Fruit fly (Drosophila melanogaster) whole organism, embryonic: ENCODE data around the gene KFase.
A peak's percentile ranks its signal among the peaks of the same experiment; 100 is the strongest.

Source experiments
- CG10321 ChIP-seq: fragments of 200-800 bp; sonication (Bioruptor generic); IDR thresholded peaks from 2 replicates; pipeline ENCODE4 v1.3.6; 2022; ENCODE audit warnings: missing biosample characterization, missing genetic modification characterization
- CG10431 ChIP-seq: fragments of 200-800 bp; sonication (Bioruptor generic); optimal IDR thresholded peaks from 3 replicates; lab custom pipeline; 2018; ENCODE audit warnings: missing biosample characterization, mild to moderate bottlenecking, missing genetic modification characterization
- CG12236 ChIP-seq: fragments of 200-800 bp; sonication (Bioruptor generic); optimal IDR thresholded peaks from 2 replicates; lab custom pipeline; 2016; ENCODE audit warnings: missing biosample characterization, missing genetic modification characterization
- CG13775 ChIP-seq: fragments of 200-800 bp; sonication (Bioruptor generic); optimal IDR thresholded peaks from 3 replicates; lab custom pipeline; 2017; ENCODE audit warnings: missing biosample characterization, mild to moderate bottlenecking, missing genetic modification characterization
- CG15011 ChIP-seq: fragments of 200-800 bp; sonication (Bioruptor generic); optimal IDR thresholded peaks from 3 replicates; lab custom pipeline; 2018; ENCODE audit warnings: missing biosample characterization, mild to moderate bottlenecking, missing genetic modification characterization
- CG1603 ChIP-seq: fragments of 200-800 bp; sonication (Bioruptor generic); optimal IDR thresholded peaks from 2 replicates; lab custom pipeline; 2019; ENCODE audit warnings: missing biosample characterization, mild to moderate bottlenecking, missing genetic modification characterization, moderate library complexity
- CG16779 ChIP-seq: fragments of 200-800 bp; sonication (Bioruptor generic); IDR thresholded peaks from 2 replicates; pipeline ENCODE4 v1.3.6; 2022; ENCODE audit warnings: missing biosample characterization, missing genetic modification characterization
- CG2678 ChIP-seq: fragments of 200-800 bp; sonication (Bioruptor generic); optimal IDR thresholded peaks from 3 replicates; lab custom pipeline; 2019; ENCODE audit warnings: missing biosample characterization, mild to moderate bottlenecking, missing genetic modification characterization, moderate library complexity
- CG6254 ChIP-seq: fragments of 200-800 bp; sonication (Bioruptor generic); optimal IDR thresholded peaks from 3 replicates; lab custom pipeline; 2017; ENCODE audit warnings: mild to moderate bottlenecking, missing biosample characterization, missing genetic modification reagents, missing genetic modification characterization
- CG6272 ChIP-seq: fragments of 200-800 bp; sonication (Bioruptor generic); IDR thresholded peaks from 2 replicates; pipeline ENCODE4 v1.3.6; 2022; ENCODE audit warnings: missing biosample characterization, missing genetic modification characterization
- CG6654 ChIP-seq: fragments of 200-800 bp; sonication (Bioruptor generic); optimal IDR thresholded peaks from 2 replicates; lab custom pipeline; 2017; ENCODE audit warnings: missing biosample characterization, mild to moderate bottlenecking, missing genetic modification characterization
- CG7786 ChIP-seq: fragments of 200-800 bp; sonication (Bioruptor generic); optimal IDR thresholded peaks from 2 replicates; lab custom pipeline; 2016; ENCODE audit warnings: missing biosample characterization, missing genetic modification characterization
- CG8290 ChIP-seq, 3 experiments: fragments of 200-800 bp; sonication (Bioruptor generic); optimal IDR thresholded peaks; 2 replicates each; lab custom pipeline; 2016 to 2019; ENCODE audit warnings: missing biosample characterization in 3 of 3, missing genetic modification characterization in 3 of 3, mild to moderate bottlenecking in 2 of 3, moderate library complexity in 1 of 3
- CG8765 ChIP-seq: fragments of 200-800 bp; sonication (Bioruptor generic); IDR thresholded peaks from 2 replicates; pipeline ENCODE4 v1.3.6; 2022; ENCODE audit warnings: missing biosample characterization, missing genetic modification characterization
- Deaf1 ChIP-seq: fragments of 200-800 bp; optimal IDR thresholded peaks from 3 replicates; lab custom pipeline; 2019; ENCODE audit warnings: missing biosample characterization, mild to moderate bottlenecking, missing genetic modification characterization, moderate library complexity
- Dip2 ChIP-seq: fragments of 200-800 bp; sonication (Bioruptor generic); IDR thresholded peaks from 2 replicates; pipeline ENCODE4 v1.3.6; 2022; ENCODE audit warnings: missing biosample characterization, missing genetic modification characterization
- Dll ChIP-seq: fragments of 200-800 bp; sonication (Bioruptor generic); IDR thresholded peaks from 4 replicates; pipeline ENCODE4 v1.3.6; 2022; ENCODE audit warnings: missing biosample characterization, missing genetic modification characterization; ENCODE audit not compliant: partially characterized antibody
- Dp ChIP-seq: fragments of 200-800 bp; sonication (Bioruptor generic); optimal IDR thresholded peaks from 2 replicates; lab custom pipeline; 2018; ENCODE audit warnings: missing biosample characterization, mild to moderate bottlenecking, missing genetic modification characterization, moderate library complexity
- Fer3 ChIP-seq: fragments of 200-800 bp; sonication (Bioruptor generic); optimal IDR thresholded peaks from 2 replicates; lab custom pipeline; 2018; ENCODE audit warnings: missing biosample characterization, mild to moderate bottlenecking, missing genetic modification characterization, moderate library complexity
- HLH54F ChIP-seq: fragments of 200-800 bp; sonication (Bioruptor generic); optimal IDR thresholded peaks from 3 replicates; lab custom pipeline; 2016; ENCODE audit warnings: missing biosample characterization, missing genetic modification characterization
- Lpt ChIP-seq: fragments of >200 bp; optimal IDR thresholded peaks from 2 replicates; lab custom pipeline; 2018; ENCODE audit warnings: missing biosample characterization, missing genetic modification characterization
- Meics ChIP-seq: fragments of 200-800 bp; sonication (Bioruptor generic); optimal IDR thresholded peaks from 2 replicates; lab custom pipeline; 2017; ENCODE audit warnings: missing biosample characterization, mild to moderate bottlenecking, missing genetic modification characterization
- Mes4 ChIP-seq: fragments of 200-800 bp; sonication (Bioruptor generic); optimal IDR thresholded peaks from 2 replicates; lab custom pipeline; 2016; ENCODE audit warnings: missing biosample characterization, missing genetic modification characterization
- Nf-YA ChIP-seq: fragments of 200-800 bp; sonication (Bioruptor generic); IDR thresholded peaks from 2 replicates; pipeline ENCODE4 v1.3.6; 2022; ENCODE audit warnings: missing biosample characterization, missing genetic modification characterization
- Poxn ChIP-seq: fragments of 200-800 bp; sonication (Bioruptor generic); IDR thresholded peaks from 2 replicates; pipeline ENCODE4 v1.3.6; 2022; ENCODE audit warnings: missing biosample characterization, missing genetic modification characterization
- Sox100B ChIP-seq: fragments of 200-800 bp; sonication (Bioruptor generic); optimal IDR thresholded peaks from 3 replicates; lab custom pipeline; 2018; ENCODE audit warnings: missing biosample characterization, mild to moderate bottlenecking, missing genetic modification characterization
- Stat92E ChIP-seq, 3 experiments: fragments of >200 bp in 2 of 3; fragments of 200-800 bp in 1 of 3; sonication (Bioruptor generic) in 1 of 3; optimal IDR thresholded peaks; 2 replicates each; lab custom pipeline; 2017 to 2019; ENCODE audit warnings: missing biosample characterization in 3 of 3, missing genetic modification characterization in 3 of 3, mild to moderate bottlenecking in 1 of 3, moderate library complexity in 1 of 3
- Taf1 ChIP-seq: fragments of 200-800 bp; sonication (Bioruptor generic); IDR thresholded peaks from 2 replicates; pipeline ENCODE4 v1.3.6; 2022; ENCODE audit warnings: missing biosample characterization, missing genetic modification characterization
- abd-A ChIP-seq: fragments of 200-800 bp; sonication (Bioruptor generic); optimal IDR thresholded peaks from 3 replicates; lab custom pipeline; 2019; ENCODE audit warnings: missing biosample characterization, mild to moderate bottlenecking, missing genetic modification characterization, moderate library complexity
- cato ChIP-seq: fragments of 200-800 bp; sonication (Bioruptor generic); optimal IDR thresholded peaks from 2 replicates; lab custom pipeline; 2016; ENCODE audit warnings: missing biosample characterization, missing genetic modification characterization, borderline replicate concordance
- crc ChIP-seq: fragments of 200-800 bp; sonication (Bioruptor generic); optimal IDR thresholded peaks from 2 replicates; lab custom pipeline; 2016; ENCODE audit warnings: missing biosample characterization, missing genetic modification characterization
- da ChIP-seq: fragments of 200-800 bp; sonication (Bioruptor generic); optimal IDR thresholded peaks from 2 replicates; lab custom pipeline; 2016; ENCODE audit warnings: missing biosample characterization, missing genetic modification characterization
- emc ChIP-seq: fragments of 200-800 bp; sonication (Bioruptor generic); optimal IDR thresholded peaks from 2 replicates; lab custom pipeline; 2016; ENCODE audit warnings: missing biosample characterization, missing genetic modification characterization
- fru ChIP-seq: fragments of >200 bp; optimal IDR thresholded peaks from 2 replicates; lab custom pipeline; 2017
- gsb-n ChIP-seq: fragments of 200-800 bp; sonication (Bioruptor generic); optimal IDR thresholded peaks from 3 replicates; lab custom pipeline; 2018; ENCODE audit warnings: missing biosample characterization, mild to moderate bottlenecking, missing genetic modification characterization
- ind ChIP-seq: fragments of 200-800 bp; sonication (Bioruptor generic); optimal IDR thresholded peaks from 3 replicates; lab custom pipeline; 2016; ENCODE audit warnings: missing biosample characterization, missing genetic modification characterization
- jumu ChIP-seq: fragments of 200-800 bp; sonication (Bioruptor generic); optimal IDR thresholded peaks from 3 replicates; lab custom pipeline; 2016; ENCODE audit warnings: missing biosample characterization, missing genetic modification characterization
- luna ChIP-seq: fragments of 200-800 bp; sonication (Bioruptor generic); optimal IDR thresholded peaks from 2 replicates; lab custom pipeline; 2016; ENCODE audit warnings: missing biosample characterization, missing genetic modification characterization
- mirr ChIP-seq: fragments of 200-800 bp; sonication (Bioruptor generic); optimal IDR thresholded peaks from 3 replicates; lab custom pipeline; 2018; ENCODE audit warnings: missing biosample characterization, mild to moderate bottlenecking, missing genetic modification characterization
- nerfin-2 ChIP-seq: fragments of 200-800 bp; sonication (Bioruptor generic); IDR thresholded peaks from 2 replicates; pipeline ENCODE4 v1.3.6; 2022; ENCODE audit warnings: missing biosample characterization, missing genetic modification characterization; ENCODE audit not compliant: partially characterized antibody
- odd ChIP-seq: fragments of 200-800 bp; sonication (Bioruptor generic); optimal IDR thresholded peaks from 2 replicates; lab custom pipeline; 2017; ENCODE audit warnings: missing biosample characterization, mild to moderate bottlenecking, missing genetic modification characterization
- repo ChIP-seq: fragments of 200-800 bp; sonication (Bioruptor generic); optimal IDR thresholded peaks from 2 replicates; lab custom pipeline; 2016; ENCODE audit warnings: missing biosample characterization, missing genetic modification characterization
- row ChIP-seq: fragments of 200-800 bp; sonication (Bioruptor generic); IDR thresholded peaks from 3 replicates; pipeline ENCODE4 v1.3.6; 2022; ENCODE audit warnings: missing biosample characterization, missing genetic modification characterization
- scrt ChIP-seq: fragments of 200-800 bp; sonication (Bioruptor generic); optimal IDR thresholded peaks from 2 replicates; lab custom pipeline; 2018; ENCODE audit warnings: missing biosample characterization, mild to moderate bottlenecking, missing genetic modification characterization, moderate library complexity
- sens ChIP-seq: fragments of 200-800 bp; sonication (Bioruptor generic); peaks from one replicate; lab custom pipeline; 2016; ENCODE audit warnings: missing biosample characterization, missing genetic modification characterization
- tin ChIP-seq: fragments of 200-800 bp; sonication (Bioruptor generic); optimal IDR thresholded peaks from 3 replicates; lab custom pipeline; 2016; ENCODE audit warnings: missing biosample characterization, missing genetic modification characterization
- tna ChIP-seq: fragments of 200-800 bp; sonication (Bioruptor generic); IDR thresholded peaks from 2 replicates; pipeline ENCODE4 v1.3.6; 2022; ENCODE audit warnings: missing biosample characterization, missing genetic modification characterization; ENCODE audit not compliant: partially characterized antibody
- wdn ChIP-seq: fragments of 200-800 bp; sonication (Bioruptor generic); IDR thresholded peaks from 2 replicates; pipeline ENCODE4 v1.3.6; 2022; ENCODE audit warnings: missing biosample characterization, missing genetic modification characterization

Gene KFase

DNA sequence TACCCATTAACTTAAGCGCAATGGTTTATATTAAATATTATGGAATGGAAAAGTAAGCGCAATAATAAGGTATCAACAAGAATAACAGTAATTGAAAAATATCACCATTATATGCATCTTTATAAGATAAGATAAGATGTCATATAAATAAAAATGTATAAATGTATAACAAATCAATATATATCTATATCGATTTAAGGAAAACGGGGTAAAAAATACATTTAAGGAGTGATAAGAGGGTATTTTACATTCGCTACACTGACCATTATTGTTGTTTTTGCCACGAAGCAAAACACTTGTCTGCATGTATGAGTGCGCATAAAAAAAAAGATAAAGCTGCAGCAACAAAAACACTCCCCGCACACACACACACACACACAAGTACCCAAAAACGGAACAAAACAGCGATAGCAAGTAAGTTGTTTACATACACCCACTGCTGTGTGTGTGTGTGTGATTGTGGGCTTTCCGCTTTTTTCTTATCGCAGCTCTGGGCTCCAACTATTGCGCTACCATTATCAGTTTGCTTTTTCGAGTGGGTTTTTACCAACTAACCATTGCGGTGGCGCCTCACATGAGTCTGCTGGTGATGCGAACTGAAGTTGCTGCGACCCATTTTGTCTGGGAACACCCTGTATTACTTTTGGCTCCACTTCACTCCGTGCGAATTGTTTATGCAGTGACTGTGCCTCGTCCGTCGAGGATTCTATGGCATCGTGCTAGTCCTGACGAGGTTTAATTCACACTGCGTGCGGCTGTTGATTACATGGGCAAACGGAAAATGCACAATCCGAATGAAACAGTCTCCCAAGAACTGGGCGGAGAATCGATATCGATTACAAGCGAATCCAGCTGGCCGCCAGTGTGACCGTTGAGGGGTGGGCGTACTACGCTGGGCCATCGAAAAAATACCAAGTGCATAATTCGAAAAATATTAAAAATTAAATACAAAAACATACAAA lies 15.2 kb downstream of the KFase start, which contains the start of gene mmy (continued):
- TF ChIP-seq Meics, result peak; percentile 46
- peak; percentile 68; the same call in 1 of the 2 replicates for TF ChIP-seq tna (GFP tag; lab: Robert Waterston, UW)
- TF ChIP-seq repo (GFP tag; lab: Kevin White, UChicago), result peak; percentile 20
- TF ChIP-seq CG6254, result peak; percentile 99
- TF ChIP-seq mirr (GFP tag; lab: Kevin White, UChicago), result peak; percentile 93
- TF ChIP-seq CG8765, result no peak; the same call in 1 of the 2 replicates
- TF ChIP-seq CG10321 (GFP tag; lab: Robert Waterston, UW), result no peak
- no peak for TF ChIP-seq CG6272 (GFP tag; lab: Robert Waterston, UW)
- TF ChIP-seq emc (GFP tag; lab: Kevin White, UChicago), result no peak
- TF ChIP-seq fru, result no peak
- peak; percentile 63 for TF ChIP-seq CG1603
- peak; percentile 88 for TF ChIP-seq sens (GFP tag; lab: Kevin White, UChicago)
- TF ChIP-seq CG6654 (GFP tag; lab: Kevin White, UChicago), result peak; percentile 3
- TF ChIP-seq Dip2 (GFP tag; lab: Robert Waterston, UW), result no peak
- TF ChIP-seq scrt (GFP tag; lab: Kevin White, UChicago), result peak; percentile 8
- TF ChIP-seq Lpt, result no peak
- TF ChIP-seq Nf-YA, result no peak
- no peak for TF ChIP-seq CG8290 (GFP tag; optimal IDR thresholded peaks at IDR 0.05; lab: Kevin White, UChicago)
- TF ChIP-seq CG8290 (tag; optimal IDR thresholded peaks at IDR 0.05; lab: Kevin White, UChicago), result peak in 1 of 2 experiments; percentile 68
- peak; percentile 39 for TF ChIP-seq Sox100B
- no peak for TF ChIP-seq da (GFP tag; lab: Kevin White, UChicago)
- no peak for TF ChIP-seq Taf1 (GFP tag; lab: Robert Waterston, UW)
- peak; percentile 32 for TF ChIP-seq HLH54F (GFP tag; lab: Kevin White, UChicago)
- no peak for TF ChIP-seq cato (GFP tag; lab: Kevin White, UChicago)
- TF ChIP-seq CG12236, result no peak
- TF ChIP-seq gsb-n (tag; lab: Kevin White, UChicago), result peak; percentile 15
- TF ChIP-seq row (GFP tag; lab: Robert Waterston, UW), result peak; percentile 74
- TF ChIP-seq nerfin-2, result 0 out of 2 replicates have a peak, but pooled peaks have one; percentile 27
- TF ChIP-seq wdn (GFP tag; lab: Robert Waterston, UW), result no peak; the same call in 1 of the 2 replicates
- no peak for TF ChIP-seq CG16779 (GFP tag; lab: Robert Waterston, UW)
- peak; percentile 73 for TF ChIP-seq CG2678 (tag; lab: Kevin White, UChicago)
- peak; percentile 53 for TF ChIP-seq Mes4 (GFP tag; lab: Kevin White, UChicago)
- TF ChIP-seq jumu (GFP tag; lab: Kevin White, UChicago), result peak; percentile 15
- peak; percentile 66 for TF ChIP-seq Fer3 (tag; lab: Kevin White, UChicago)
- TF ChIP-seq CG7786 (GFP tag; lab: Kevin White, UChicago), result peak; percentile 23
- no peak for TF ChIP-seq Poxn (GFP tag; lab: Robert Waterston, UW)
- peak; percentile 19 for TF ChIP-seq CG10431 (GFP tag; lab: Kevin White, UChicago)
- no peak for TF ChIP-seq luna (GFP tag; lab: Kevin White, UChicago)
- peak; percentile 52; the same call in 1 of the 4 replicates for TF ChIP-seq Dll (GFP tag; lab: Robert Waterston, UW)
- TF ChIP-seq odd (GFP tag; lab: Kevin White, UChicago), result peak; percentile 61
- peak; percentile 52 for TF ChIP-seq Dp (GFP tag; lab: Kevin White, UChicago)
- peak; percentile 6 for TF ChIP-seq CG15011 (GFP tag; lab: Kevin White, UChicago)
- TF ChIP-seq ind (GFP tag; lab: Kevin White, UChicago), result peak; percentile 12
- TF ChIP-seq CG13775 (GFP tag; lab: Kevin White, UChicago), result no peak
- TF ChIP-seq crc (GFP tag; lab: Kevin White, UChicago), result peak; percentile 17
- TF ChIP-seq Stat92E (GFP tag; optimal IDR thresholded peaks at IDR 0.05; lab: Kevin White, UChicago), result peak in 1 of 3 experiments; percentile 32
- TF ChIP-seq Deaf1 (tag; lab: Kevin White, UChicago), result peak; percentile 24
- TF ChIP-seq tin (GFP tag; lab: Kevin White, UChicago), result peak; percentile 3
- peak; percentile 56 for TF ChIP-seq abd-A (tag; lab: Kevin White, UChicago)
